Worm (Caenorhabditis elegans) whole organism, early embryonic: ENCODE results near the gene Y62E10A.20.

Experiments
- B0310.2 ChIP-seq: sonication (generic microtip); optimal IDR thresholded peaks from 2 replicates; lab custom pipeline; 2016; ENCODE audit warnings: mild to moderate bottlenecking, missing genetic modification characterization, missing compliant biosample characterization
- F13C5.2 ChIP-seq: sonication (generic microtip); optimal IDR thresholded peaks from 2 replicates; lab custom pipeline; 2017; ENCODE audit warnings: mild to moderate bottlenecking, missing genetic modification characterization, inconsistent platforms, missing compliant biosample characterization
- aly-1 ChIP-seq: sonication (generic microtip); optimal IDR thresholded peaks from 2 replicates; lab custom pipeline; 2016; ENCODE audit warnings: missing genetic modification characterization, missing compliant biosample characterization
- ama-1 ChIP-seq: fragments of 150-350 bp; optimal IDR thresholded peaks from 2 replicates; lab custom pipeline; 2014
- ceh-36 ChIP-seq: sonication (generic microtip); optimal IDR thresholded peaks from 2 replicates; lab custom pipeline; 2016; ENCODE audit warnings: missing genetic modification characterization, inconsistent platforms, missing compliant biosample characterization
- ets-7 ChIP-seq: sonication (generic microtip); optimal IDR thresholded peaks from 2 replicates; lab custom pipeline; 2016; ENCODE audit warnings: missing genotype, missing genetic modification characterization, missing compliant biosample characterization
- flt-1 ChIP-seq: fragments of 200-800 bp; sonication (Bioruptor generic); IDR thresholded peaks from 2 replicates; pipeline ENCODE4 v1.3.6; 2022; ENCODE audit warnings: missing genetic modification characterization, missing compliant biosample characterization
- hmg-4 ChIP-seq: fragments of 200-800 bp; sonication (Bioruptor generic); optimal IDR thresholded peaks from 2 replicates; lab custom pipeline; 2018; ENCODE audit warnings: mild to moderate bottlenecking, missing genetic modification characterization, missing compliant biosample characterization
- hnd-1 ChIP-seq: sonication (generic microtip); optimal IDR thresholded peaks from 2 replicates; lab custom pipeline; 2016; ENCODE audit warnings: missing genetic modification characterization, missing compliant biosample characterization
- pes-1 ChIP-seq: fragments of 200-800 bp; sonication (Bioruptor generic); IDR thresholded peaks from 2 replicates; pipeline ENCODE4 v1.3.6; 2022; ENCODE audit warnings: missing genetic modification reagents, missing genetic modification characterization, missing compliant biosample characterization
- scrt-1 ChIP-seq: fragments of 200-800 bp; sonication (Bioruptor generic); IDR thresholded peaks from 2 replicates; pipeline ENCODE4 v1.3.6; 2022; ENCODE audit warnings: missing genetic modification characterization, missing compliant biosample characterization
- sea-1 ChIP-seq: fragments of 200-800 bp; sonication (Bioruptor generic); conservative IDR thresholded peaks from 2 replicates; pipeline ENCODE4 v1.3.6; 2022; ENCODE audit warnings: missing genetic modification characterization, missing compliant biosample characterization
- tbx-11 ChIP-seq: fragments of 200-800 bp; sonication (Bioruptor generic); IDR thresholded peaks from 2 replicates; pipeline ENCODE4 v1.3.6; 2022; ENCODE audit warnings: missing genetic modification characterization, missing compliant biosample characterization
- tra-4 ChIP-seq: sonication (generic microtip); optimal IDR thresholded peaks from 2 replicates; lab custom pipeline; 2017; ENCODE audit warnings: missing genetic modification characterization, missing compliant biosample characterization

DNA sequence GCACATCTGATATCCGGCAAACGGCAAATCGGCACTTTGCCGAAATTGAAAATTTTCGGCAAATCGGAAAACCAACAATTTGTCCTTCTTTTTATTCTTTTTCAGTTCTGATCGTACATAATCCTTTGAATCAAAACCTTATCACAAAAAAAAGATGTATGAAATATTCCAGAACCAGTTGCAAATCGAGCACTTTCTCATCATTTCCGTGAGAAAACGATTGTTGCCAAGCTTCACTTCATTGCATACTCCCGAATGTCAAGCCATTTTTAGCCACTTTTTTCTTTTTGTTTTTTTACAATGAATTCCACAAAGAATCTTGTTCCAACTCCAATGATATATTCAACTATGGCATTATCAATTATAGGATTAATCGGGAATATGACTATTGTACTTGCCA, 21.0 kb downstream of the Y62E10A.20 start, which contains the start of gene srsx-25:
- no peak for TF ChIP-seq ama-1
- no peak for TF ChIP-seq tra-4 (tag; lab: Kevin White, UChicago)
- TF ChIP-seq F13C5.2 (tag; lab: Kevin White, UChicago), result no peak
- TF ChIP-seq sea-1 (GFP tag; lab: Robert Waterston, UW), result no peak
- no peak for TF ChIP-seq hnd-1
- no peak for TF ChIP-seq ceh-36 (tag; lab: Kevin White, UChicago)
- TF ChIP-seq flt-1 (GFP tag; lab: Robert Waterston, UW), result no peak
- TF ChIP-seq ets-7 (tag; lab: Kevin White, UChicago), result no peak
- no peak for TF ChIP-seq pes-1 (GFP tag; lab: Robert Waterston, UW)
- TF ChIP-seq tbx-11, result no peak
- TF ChIP-seq B0310.2 (tag; lab: Kevin White, UChicago), result no peak
- no peak for TF ChIP-seq hmg-4 (GFP tag; lab: Kevin White, UChicago)
- no peak for TF ChIP-seq aly-1 (tag; lab: Kevin White, UChicago)
- TF ChIP-seq scrt-1, result no peak
